Worm (Caenorhabditis elegans): ENCODE results near the gene fox-1.

The fox-1 gene

ce11 chrX:2475873-2476272 is 16.2 kb upstream of the fox-1 start, which contains the start of gene R04B3.3:
TSS of gene R04B3.3 (minus strand) at chrX:2475973.
- TF ChIP-seq jun-1 (tag; optimal IDR thresholded peaks at IDR 0.05): no peak
- TF ChIP-seq rnt-1 (tag; optimal IDR thresholded peaks at IDR 0.05): no peak
- TF ChIP-seq lin-13 (GFP tag; optimal IDR thresholded peaks at IDR 0.05): no peak
- no peak for TF ChIP-seq ztf-4 (tag; optimal IDR thresholded peaks at IDR 0.05)
- no peak for TF ChIP-seq unc-98 (GFP tag; IDR thresholded peaks at IDR 0.05)
- no peak for TF ChIP-seq nhr-71 (tag; optimal IDR thresholded peaks at IDR 0.05)
- TF ChIP-seq mep-1 (tag; optimal IDR thresholded peaks at IDR 0.05): no peak
- TF ChIP-seq ceh-63 (GFP tag; optimal IDR thresholded peaks at IDR 0.05): no peak
- TF ChIP-seq ceh-82 (tag; optimal IDR thresholded peaks at IDR 0.05): no peak
- no peak for TF ChIP-seq nhr-237 (tag; optimal IDR thresholded peaks at IDR 0.05)
- TF ChIP-seq swsn-7 (tag; optimal IDR thresholded peaks at IDR 0.05): no peak
- no peak for TF ChIP-seq C34B4.2 (tag; optimal IDR thresholded peaks at IDR 0.05)
- TF ChIP-seq ceh-8 (GFP tag; optimal IDR thresholded peaks at IDR 0.05): no peak
- no peak for TF ChIP-seq xbp-1 (tag; optimal IDR thresholded peaks at IDR 0.05)
- TF ChIP-seq skn-1 (tag; optimal IDR thresholded peaks at IDR 0.05): no peak
- TF ChIP-seq aly-2 (tag; optimal IDR thresholded peaks at IDR 0.05): no peak
- TF ChIP-seq vab-15 (tag; optimal IDR thresholded peaks at IDR 0.05): no peak

ce11 chrX:2473618-2474017 is 13.9 kb upstream of the fox-1 start, which contains the start of gene R04B3.2:
TSS of gene R04B3.2 (minus strand) at chrX:2473718.
- no peak for TF ChIP-seq elt-2 (tag; optimal IDR thresholded peaks at IDR 0.05)
- no peak for TF ChIP-seq ceh-8 (GFP tag; optimal IDR thresholded peaks at IDR 0.05)
- no peak for TF ChIP-seq snu-23 (GFP tag; optimal IDR thresholded peaks at IDR 0.05)
- no peak for TF ChIP-seq nhr-19 (GFP tag; conservative IDR thresholded peaks at IDR 0.05)
- no peak for TF ChIP-seq lsy-2 (tag; optimal IDR thresholded peaks at IDR 0.05)
- TF ChIP-seq nhr-28 (tag; optimal IDR thresholded peaks at IDR 0.05): no peak
- no peak for TF ChIP-seq fkh-10 (GFP tag; optimal IDR thresholded peaks at IDR 0.05)
- TF ChIP-seq lin-35 (GFP tag; optimal IDR thresholded peaks at IDR 0.05): no peak
- TF ChIP-seq snpc-4 (tag; optimal IDR thresholded peaks at IDR 0.05): no peak
- TF ChIP-seq nhr-90 (tag; optimal IDR thresholded peaks at IDR 0.05; ENCODE audit: poor library complexity): no peak
- no peak for TF ChIP-seq nhr-12 (tag; optimal IDR thresholded peaks at IDR 0.05)
- no peak for TF ChIP-seq mab-9 (GFP tag; IDR thresholded peaks at IDR 0.05)
- TF ChIP-seq nhr-71 (tag; optimal IDR thresholded peaks at IDR 0.05): no peak
- no peak for TF ChIP-seq fos-1 (tag; optimal IDR thresholded peaks at IDR 0.05)

ce11 chrX:2471303-2471702 is 11.6 kb upstream of the fox-1 start, which contains the start of gene R04B3.1:
TSS of gene R04B3.1 (minus strand) at chrX:2471403.
- no peak for TF ChIP-seq nhr-20 (tag; optimal IDR thresholded peaks at IDR 0.05)
- peak; percentile 58 for TF ChIP-seq blmp-1 (tag; optimal IDR thresholded peaks at IDR 0.05)
- TF ChIP-seq ztf-4 (tag; optimal IDR thresholded peaks at IDR 0.05): no peak

ce11 chrX:2464064-2464463 is 4.4 kb upstream of the fox-1 start:
- no peak for TF ChIP-seq lin-35 (GFP tag; optimal IDR thresholded peaks at IDR 0.05)
- TF ChIP-seq dsc-1 (tag; optimal IDR thresholded peaks at IDR 0.05): peak; percentile 36
- TF ChIP-seq efl-3 (GFP tag; optimal IDR thresholded peaks at IDR 0.05): no peak
- TF ChIP-seq nhr-19 (GFP tag; conservative IDR thresholded peaks at IDR 0.05): no peak
- TF ChIP-seq C04F5.9 (tag; optimal IDR thresholded peaks at IDR 0.05): no peak
- TF ChIP-seq fos-1 (tag; optimal IDR thresholded peaks at IDR 0.05): no peak
- no peak for TF ChIP-seq ets-5 (GFP tag; IDR thresholded peaks at IDR 0.05)
- TF ChIP-seq ama-1 (optimal IDR thresholded peaks at IDR 0.05): no peak
- peak; percentile 79 for TF ChIP-seq ceh-8 (GFP tag; optimal IDR thresholded peaks at IDR 0.05)
- peak; percentile 36; the same call in 1 of the 2 replicates for TF ChIP-seq ceh-88 (GFP tag; IDR thresholded peaks at IDR 0.05)
- TF ChIP-seq fkh-8 (tag; optimal IDR thresholded peaks at IDR 0.05): no peak
- TF ChIP-seq ceh-82 (tag; optimal IDR thresholded peaks at IDR 0.05): no peak
- peak; percentile 83 for TF ChIP-seq lin-14 (GFP tag; optimal IDR thresholded peaks at IDR 0.05)
- no peak for TF ChIP-seq nhr-237 (tag; optimal IDR thresholded peaks at IDR 0.05)
- no peak for TF ChIP-seq dpl-1 (GFP tag; optimal IDR thresholded peaks at IDR 0.05)
- TF ChIP-seq unc-86 (tag; optimal IDR thresholded peaks at IDR 0.05): peak; percentile 24
- no peak for TF ChIP-seq C34B4.2 (tag; optimal IDR thresholded peaks at IDR 0.05)
- no peak for TF ChIP-seq rnt-1 (tag; optimal IDR thresholded peaks at IDR 0.05)
- peak; percentile 59 for TF ChIP-seq nhr-71 (tag; optimal IDR thresholded peaks at IDR 0.05)
- TF ChIP-seq aly-2 (tag; optimal IDR thresholded peaks at IDR 0.05): no peak
- peak; percentile 28 for TF ChIP-seq ceh-63 (GFP tag; optimal IDR thresholded peaks at IDR 0.05)
- TF ChIP-seq nhr-76 (tag; optimal IDR thresholded peaks at IDR 0.05): no peak
- TF ChIP-seq swsn-7 (tag; optimal IDR thresholded peaks at IDR 0.05): peak; percentile 27
- no peak for TF ChIP-seq nhr-11 (tag; optimal IDR thresholded peaks at IDR 0.05)
- no peak for TF ChIP-seq isw-1 (GFP tag; IDR thresholded peaks at IDR 0.05)
- TF ChIP-seq nhr-85 (tag): no peak
- peak; percentile 63 for TF ChIP-seq nhr-47 (tag; optimal IDR thresholded peaks at IDR 0.05)
- TF ChIP-seq nhr-77 (tag; optimal IDR thresholded peaks at IDR 0.05): no peak
- TF ChIP-seq sptf-1 (tag; optimal IDR thresholded peaks at IDR 0.05): no peak

All from whole organism, L1 larva.